Worm (Caenorhabditis elegans): ENCODE data around the gene crh-2.
A peak's percentile ranks its signal among the peaks of the same experiment; 100 is the strongest.

Gene crh-2

ce11 chrII:5181497-5181896 lies 5.9 kb downstream of the crh-2 start (continued):
- TF ChIP-seq blmp-1 (tag; optimal IDR thresholded peaks at IDR 0.05): peak; percentile 72
- no peak; the same call in 1 of the 2 replicates for TF ChIP-seq grh-1 (GFP tag; IDR thresholded peaks at IDR 0.05)
- TF ChIP-seq mdl-1 (tag; optimal IDR thresholded peaks at IDR 0.05): peak in 1 of 2 experiments; percentile 86
- peak; percentile 47; the same call in 1 of the 2 replicates for TF ChIP-seq ceh-88 (GFP tag; IDR thresholded peaks at IDR 0.05)
- TF ChIP-seq lsy-2 (tag; optimal IDR thresholded peaks at IDR 0.05): peak; percentile 72 to 76
- peak; percentile 88 for TF ChIP-seq nhr-71 (tag; optimal IDR thresholded peaks at IDR 0.05)
- TF ChIP-seq dpl-1 (GFP tag; optimal IDR thresholded peaks at IDR 0.05): peak in 2 of 3 experiments; percentile 27 to 45

- TF ChIP-seq efl-1 (optimal IDR thresholded peaks at IDR 0.05): no peak
- TF ChIP-seq efl-1 (GFP tag; optimal IDR thresholded peaks at IDR 0.05 in 1 of 2): peak in 1 of 2 experiments; percentile 62
- no peak for TF ChIP-seq fkh-4 (tag; optimal IDR thresholded peaks at IDR 0.05; ENCODE audit: borderline replicate concordance)
These were observed 7.1 kb downstream of the crh-2 start for ce11 chrII:5180272-5180671.

- no peak for TF ChIP-seq jun-1 (tag; optimal IDR thresholded peaks at IDR 0.05)
- TF ChIP-seq zip-4 (GFP tag; optimal IDR thresholded peaks at IDR 0.05): peak; percentile 7
- peak; percentile 1 for TF ChIP-seq elt-2 (tag; optimal IDR thresholded peaks at IDR 0.05)
These were observed 8.8 kb downstream of the crh-2 start for ce11 chrII:5178609-5179008.

- no peak for TF ChIP-seq nhr-12 (tag; optimal IDR thresholded peaks at IDR 0.05)
- TF ChIP-seq ceh-82 (tag; optimal IDR thresholded peaks at IDR 0.05): no peak
- TF ChIP-seq nhr-71 (tag; optimal IDR thresholded peaks at IDR 0.05): no peak
- no peak for TF ChIP-seq unc-130 (tag; optimal IDR thresholded peaks at IDR 0.05)
- TF ChIP-seq blmp-1 (tag; optimal IDR thresholded peaks at IDR 0.05): no peak
- no peak for TF ChIP-seq jun-1 (tag; optimal IDR thresholded peaks at IDR 0.05)
- no peak for TF ChIP-seq aly-2 (tag; optimal IDR thresholded peaks at IDR 0.05)
- no peak for TF ChIP-seq efl-1 (optimal IDR thresholded peaks at IDR 0.05)
- TF ChIP-seq efl-1 (GFP tag; optimal IDR thresholded peaks at IDR 0.05 in 1 of 2): no peak
- no peak for TF ChIP-seq pax-3 (tag; optimal IDR thresholded peaks at IDR 0.05)
- TF ChIP-seq pqm-1 (tag; optimal IDR thresholded peaks at IDR 0.05): no peak
- TF ChIP-seq unc-62 (GFP tag; optimal IDR thresholded peaks at IDR 0.05): no peak
- no peak for TF ChIP-seq dsc-1 (tag; optimal IDR thresholded peaks at IDR 0.05)
- no peak for TF ChIP-seq lin-35 (GFP tag; optimal IDR thresholded peaks at IDR 0.05)
- TF ChIP-seq C34B4.2 (tag; optimal IDR thresholded peaks at IDR 0.05): no peak
- TF ChIP-seq ceh-63 (GFP tag; optimal IDR thresholded peaks at IDR 0.05): no peak
- TF ChIP-seq ceh-90 (tag; optimal IDR thresholded peaks at IDR 0.05): no peak
- TF ChIP-seq Y116A8C.19 (tag; optimal IDR thresholded peaks at IDR 0.05; ENCODE audit: borderline replicate concordance): no peak
- TF ChIP-seq nhr-20 (tag; optimal IDR thresholded peaks at IDR 0.05): no peak
- no peak for TF ChIP-seq lin-14 (GFP tag; optimal IDR thresholded peaks at IDR 0.05)
These were observed 9.5 kb downstream of the crh-2 start, which contains the start of gene C27D6.12 for ce11 chrII:5177902-5178301. TSS of gene C27D6.12 (minus strand) at chrII:5178002.

ce11 chrII:5176934-5177333 lies 10.4 kb downstream of the crh-2 start:
- TF ChIP-seq pax-3 (tag; optimal IDR thresholded peaks at IDR 0.05) (no peak), hpl-2 (GFP tag; optimal IDR thresholded peaks at IDR 0.05) (no peak), efl-1 (optimal IDR thresholded peaks at IDR 0.05) (no peak), efl-1 (GFP tag; optimal IDR thresholded peaks at IDR 0.05 in 1 of 2) (no peak), lin-15B (tag; optimal IDR thresholded peaks at IDR 0.05) (no peak), tbx-2 (tag; optimal IDR thresholded peaks at IDR 0.05) (no peak), nhr-237 (tag; optimal IDR thresholded peaks at IDR 0.05) (no peak), unc-98 (GFP tag; IDR thresholded peaks at IDR 0.05) (no peak), hlh-17 (GFP tag; optimal IDR thresholded peaks at IDR 0.05; ENCODE audit: borderline replicate concordance) (no peak), F16B12.6 (tag; optimal IDR thresholded peaks at IDR 0.05) (no peak), egl-13 (tag; optimal IDR thresholded peaks at IDR 0.05) (no peak), ama-1 (optimal IDR thresholded peaks at IDR 0.05) (no peak)

Measured in whole organism, L1 larva.